Fruit fly (Drosophila melanogaster): ENCODE results near the gene cDIP.

dm6 chr3R:21155931-21156488 lies 4.9 kb downstream of the cDIP start:
- no peak for TF ChIP-seq Sin3A (optimal IDR thresholded peaks at IDR 0.05)
- TF ChIP-seq ttk (optimal IDR thresholded peaks at IDR 0.05), result no peak
- no peak for TF ChIP-seq h (optimal IDR thresholded peaks at IDR 0.05)
- no peak for TF ChIP-seq psq (optimal IDR thresholded peaks at IDR 0.05)
